Worm (Caenorhabditis elegans): Measurements from ENCODE around the gene adt-1.
A peak's percentile ranks its signal among the peaks of the same experiment; 100 is the strongest.

adt-1 gene

ce11 chrX:12678532-12678931 is at the start of gene adt-1:
TSS of gene adt-1 (plus strand) at chrX:12678832.
- TF ChIP-seq ceh-16 (tag; optimal IDR thresholded peaks at IDR 0.05) (no peak), nhr-11 (tag; optimal IDR thresholded peaks at IDR 0.05) (no peak), nhr-10 (tag; optimal IDR thresholded peaks at IDR 0.05) (no peak), fos-1 (tag; optimal IDR thresholded peaks at IDR 0.05) (no peak), C34F6.9 (tag; optimal IDR thresholded peaks at IDR 0.05) (no peak), gmeb-1 (tag; optimal IDR thresholded peaks at IDR 0.05) (no peak), elt-1 (tag; optimal IDR thresholded peaks at IDR 0.05) (no peak), lin-11 (tag; optimal IDR thresholded peaks at IDR 0.05) (no peak)

- TF ChIP-seq lin-39 (tag; optimal IDR thresholded peaks at IDR 0.05) (no peak), egl-27 (tag; optimal IDR thresholded peaks at IDR 0.05) (no peak), nhr-77 (tag; optimal IDR thresholded peaks at IDR 0.05) (no peak), F13H6.1 (tag; optimal IDR thresholded peaks at IDR 0.05) (peak; percentile 30), sma-9 (GFP tag; optimal IDR thresholded peaks at IDR 0.05) (peak; percentile 53), sma-9 (tag; optimal IDR thresholded peaks at IDR 0.05) (no peak), nhr-129 (tag; optimal IDR thresholded peaks at IDR 0.05) (peak; percentile 55), elt-3 (tag; optimal IDR thresholded peaks at IDR 0.05) (no peak), skn-1 (tag; optimal IDR thresholded peaks at IDR 0.05) (no peak), unc-55 (GFP tag; optimal IDR thresholded peaks at IDR 0.05) (peak; percentile 27), elt-1 (tag; optimal IDR thresholded peaks at IDR 0.05) (no peak), ztf-11 (tag; optimal IDR thresholded peaks at IDR 0.05) (no peak), mdl-1 (tag; optimal IDR thresholded peaks at IDR 0.05) (peak; percentile 71 to 75), lsy-2 (tag; optimal IDR thresholded peaks at IDR 0.05) (peak in 1 of 2 experiments; percentile 27), mab-5 (tag; optimal IDR thresholded peaks at IDR 0.05) (no peak), C34F6.9 (tag; optimal IDR thresholded peaks at IDR 0.05) (peak; percentile 47), ceh-16 (tag; optimal IDR thresholded peaks at IDR 0.05) (peak; percentile 16)
Observed at ce11 chrX:12629257-12629656, 49.4 kb upstream of the adt-1 start.

DNA sequence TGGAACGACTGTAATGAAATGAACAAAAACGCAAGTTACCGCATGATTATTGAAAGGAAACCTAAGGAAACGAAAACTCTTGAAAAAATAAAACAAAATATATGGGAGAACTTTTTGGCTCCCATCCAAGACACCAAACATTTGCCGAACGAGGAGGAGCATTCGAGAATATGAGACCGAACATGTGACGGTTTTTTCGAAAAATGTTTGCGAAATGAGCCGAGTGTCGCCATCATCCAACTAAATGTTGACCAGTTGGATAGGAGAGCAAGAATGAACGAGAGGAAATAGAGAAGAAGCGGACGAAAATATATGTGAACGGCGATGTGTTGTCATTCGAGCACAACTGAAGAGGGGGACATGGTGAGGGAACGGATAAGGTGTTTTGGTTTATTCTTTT is 48.6 kb upstream of the adt-1 start:
- TF ChIP-seq nhr-21 (tag; optimal IDR thresholded peaks at IDR 0.05) (no peak), nhr-6 (tag; optimal IDR thresholded peaks at IDR 0.05) (no peak), F13H6.1 (tag; optimal IDR thresholded peaks at IDR 0.05) (no peak), fos-1 (tag; optimal IDR thresholded peaks at IDR 0.05) (no peak), elt-3 (tag; optimal IDR thresholded peaks at IDR 0.05) (no peak), nhr-129 (tag; optimal IDR thresholded peaks at IDR 0.05) (no peak)

ce11 chrX:12630556-12630955 is 48.1 kb upstream of the adt-1 start:
- TF ChIP-seq crh-2 (tag; optimal IDR thresholded peaks at IDR 0.05) = peak; percentile 65
- no peak for TF ChIP-seq ceh-16 (tag; optimal IDR thresholded peaks at IDR 0.05)
- no peak for TF ChIP-seq nhr-237 (tag; optimal IDR thresholded peaks at IDR 0.05)
- no peak for TF ChIP-seq ceh-82 (tag; optimal IDR thresholded peaks at IDR 0.05)
- TF ChIP-seq nhr-21 (tag; optimal IDR thresholded peaks at IDR 0.05) = peak; percentile 70
- TF ChIP-seq nhr-25 (tag; optimal IDR thresholded peaks at IDR 0.05) = peak; percentile 35
- peak; percentile 3 for TF ChIP-seq Y55F3AM.14 (GFP tag; optimal IDR thresholded peaks at IDR 0.05)
- TF ChIP-seq alr-1 (tag; optimal IDR thresholded peaks at IDR 0.05) = no peak
- no peak for TF ChIP-seq mbf-1 (tag; optimal IDR thresholded peaks at IDR 0.05)
- no peak for TF ChIP-seq peb-1 (tag; optimal IDR thresholded peaks at IDR 0.05)
- no peak for TF ChIP-seq nhr-11 (tag; optimal IDR thresholded peaks at IDR 0.05)
- TF ChIP-seq nhr-12 (tag; optimal IDR thresholded peaks at IDR 0.05) = no peak
- TF ChIP-seq mdl-1 (tag; optimal IDR thresholded peaks at IDR 0.05) = peak; percentile 51 to 61
- no peak for TF ChIP-seq snpc-4 (tag; optimal IDR thresholded peaks at IDR 0.05)
- peak; percentile 13 for TF ChIP-seq egl-27 (tag; optimal IDR thresholded peaks at IDR 0.05)
- no peak for TF ChIP-seq ztf-4 (tag; optimal IDR thresholded peaks at IDR 0.05)
- peak; percentile 80 for TF ChIP-seq sma-3 (GFP tag; optimal IDR thresholded peaks at IDR 0.05)
- TF ChIP-seq ZK546.5 (tag; optimal IDR thresholded peaks at IDR 0.05) = no peak
- TF ChIP-seq lin-39 (tag; optimal IDR thresholded peaks at IDR 0.05) = no peak
- TF ChIP-seq nhr-23 (tag; optimal IDR thresholded peaks at IDR 0.05) = no peak
- peak; percentile 55 for TF ChIP-seq F13H6.1 (tag; optimal IDR thresholded peaks at IDR 0.05)
- TF ChIP-seq sma-9 (GFP tag; optimal IDR thresholded peaks at IDR 0.05) = peak; percentile 94
- no peak for TF ChIP-seq sma-9 (tag; optimal IDR thresholded peaks at IDR 0.05)
- peak; percentile 73 for TF ChIP-seq blmp-1 (tag; optimal IDR thresholded peaks at IDR 0.05; ENCODE audit: insufficient read depth)
- TF ChIP-seq unc-55 (GFP tag; optimal IDR thresholded peaks at IDR 0.05) = no peak
- peak; percentile 39 for TF ChIP-seq gmeb-1 (tag; optimal IDR thresholded peaks at IDR 0.05)
- TF ChIP-seq fos-1 (tag; optimal IDR thresholded peaks at IDR 0.05) = peak; percentile 72
- TF ChIP-seq nhr-129 (tag; optimal IDR thresholded peaks at IDR 0.05) = peak; percentile 48
- TF ChIP-seq mab-5 (tag; optimal IDR thresholded peaks at IDR 0.05) = no peak
